In the genomic region with DNA sequence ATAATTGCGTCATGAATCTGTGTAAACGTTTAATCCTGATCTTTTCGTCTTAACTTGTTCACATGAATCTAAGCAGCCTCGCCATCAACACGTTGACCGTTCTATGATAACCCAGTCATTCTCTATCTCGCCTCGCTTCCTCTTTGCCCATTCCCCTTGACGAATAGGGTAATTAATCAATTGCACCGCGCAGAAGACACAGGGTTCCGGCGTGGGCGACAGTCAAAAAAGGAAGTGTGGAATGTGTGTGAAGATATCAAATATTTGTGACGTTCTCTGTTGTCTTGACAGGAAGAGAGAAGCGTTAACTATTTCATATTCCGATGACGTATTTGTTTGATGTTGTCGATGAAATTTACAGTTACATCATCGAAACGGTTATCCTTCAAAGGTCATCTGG, we compare ENCODE assay signal across 3 worm cellular contexts.
TF ChIP-seq lines count a peak whose summit lies in the region.

No protein-coding gene starts in this region.

TF ChIP-seq in whole organism, L1 larva, 84 proteins besides CTCF, POLR2A, EP300 and RAD21 (continued from another document):
- TF ChIP-seq sox-4 (tag; optimal IDR thresholded peaks at IDR 0.05; lab: Kevin White, UChicago) (no peak), snu-23 (GFP tag; optimal IDR thresholded peaks at IDR 0.05; lab: Kevin White, UChicago) (peak; percentile 66)
TF ChIP-seq in whole organism, L1 larva: peak in this region for 16.

TF ChIP-seq in whole organism, L4 larva, 104 proteins besides CTCF, POLR2A, EP300 and RAD21 (continued from another document):
- no peak for TF ChIP-seq nhr-237 (tag; optimal IDR thresholded peaks at IDR 0.05; lab: Kevin White, UChicago)
- no peak for TF ChIP-seq pqm-1 (tag; optimal IDR thresholded peaks at IDR 0.05; lab: Kevin White, UChicago)
- no peak for TF ChIP-seq D1046.2 (GFP tag; IDR thresholded peaks at IDR 0.05; lab: Robert Waterston, UW)
- TF ChIP-seq F26F4.8 (GFP tag; conservative IDR thresholded peaks at IDR 0.05; lab: Robert Waterston, UW): no peak
- TF ChIP-seq ztf-7 (tag; optimal IDR thresholded peaks at IDR 0.05; lab: Kevin White, UChicago): no peak
- no peak for TF ChIP-seq unc-130 (GFP tag; optimal IDR thresholded peaks at IDR 0.05; lab: Kevin White, UChicago)
- no peak for TF ChIP-seq duxl-1 (tag; optimal IDR thresholded peaks at IDR 0.05; lab: Kevin White, UChicago; ENCODE audit: poor library complexity)
- TF ChIP-seq zag-1 (tag; optimal IDR thresholded peaks at IDR 0.05; lab: Kevin White, UChicago): no peak
- TF ChIP-seq zip-2 (tag; optimal IDR thresholded peaks at IDR 0.05; lab: Kevin White, UChicago): no peak
- TF ChIP-seq F44E2.7 (GFP tag; IDR thresholded peaks at IDR 0.05; lab: Robert Waterston, UW): no peak
- TF ChIP-seq arid-1 (GFP tag; conservative IDR thresholded peaks at IDR 0.05; lab: Robert Waterston, UW): no peak
- no peak for TF ChIP-seq fos-1 (tag; optimal IDR thresholded peaks at IDR 0.05; lab: Kevin White, UChicago)
- TF ChIP-seq dmd-9 (GFP tag; IDR thresholded peaks at IDR 0.05; lab: Robert Waterston, UW): no peak
- TF ChIP-seq dmd-8 (GFP tag; IDR thresholded peaks at IDR 0.05; lab: Robert Waterston, UW): no peak
- TF ChIP-seq zfp-2 (tag; optimal IDR thresholded peaks at IDR 0.05; lab: Kevin White, UChicago): no peak
- TF ChIP-seq ceh-44 (GFP tag; IDR thresholded peaks at IDR 0.05; lab: Robert Waterston, UW): no peak
- no peak for TF ChIP-seq php-3 (GFP tag; IDR thresholded peaks at IDR 0.05; lab: Robert Waterston, UW)
- TF ChIP-seq skn-1 (tag; optimal IDR thresholded peaks at IDR 0.05; lab: Kevin White, UChicago): no peak
- no peak for TF ChIP-seq lin-1 (GFP tag; IDR thresholded peaks at IDR 0.05; lab: Robert Waterston, UW)
- TF ChIP-seq snpc-1.2 (GFP tag; IDR thresholded peaks at IDR 0.05; lab: Robert Waterston, UW): no peak
- TF ChIP-seq nhr-10 (tag; optimal IDR thresholded peaks at IDR 0.05; lab: Kevin White, UChicago): no peak
- no peak for TF ChIP-seq daf-8 (GFP tag; IDR thresholded peaks at IDR 0.05; lab: Robert Waterston, UW)
- TF ChIP-seq lim-7 (GFP tag; IDR thresholded peaks at IDR 0.05; lab: Robert Waterston, UW): no peak
- no peak for TF ChIP-seq T26A8.4 (GFP tag; IDR thresholded peaks at IDR 0.05; lab: Robert Waterston, UW)
- TF ChIP-seq ZK337.2 (GFP tag; IDR thresholded peaks at IDR 0.05; lab: Robert Waterston, UW): no peak
- no peak for TF ChIP-seq attf-4 (tag; optimal IDR thresholded peaks at IDR 0.05; lab: Kevin White, UChicago)
- no peak for TF ChIP-seq set-16 (GFP tag; IDR thresholded peaks at IDR 0.05; lab: Robert Waterston, UW)
- TF ChIP-seq mxl-3 (GFP tag; optimal IDR thresholded peaks at IDR 0.05; lab: Kevin White, UChicago): peak; percentile 99
- peak; percentile 63; the same call in 1 of the 2 replicates for TF ChIP-seq ceh-20 (GFP tag; IDR thresholded peaks at IDR 0.05; lab: Robert Waterston, UW)
- no peak for TF ChIP-seq daf-16 (GFP tag; optimal IDR thresholded peaks at IDR 0.05; lab: Kevin White, UChicago)
- no peak for TF ChIP-seq daf-16 (tag; optimal IDR thresholded peaks at IDR 0.05; lab: Kevin White, UChicago)
- TF ChIP-seq pha-4 (GFP tag; IDR thresholded peaks at IDR 0.05; lab: Robert Waterston, UW): no peak
- no peak for TF ChIP-seq pha-4 (tag; optimal IDR thresholded peaks at IDR 0.05; lab: Kevin White, UChicago)
- TF ChIP-seq vab-7 (GFP tag; IDR thresholded peaks at IDR 0.05; lab: Robert Waterston, UW): no peak
- TF ChIP-seq ctbp-1 (GFP tag; IDR thresholded peaks at IDR 0.05; lab: Robert Waterston, UW): no peak
- TF ChIP-seq fkh-10 (GFP tag; optimal IDR thresholded peaks at IDR 0.05; lab: Kevin White, UChicago): no peak
- TF ChIP-seq nhr-76 (tag; optimal IDR thresholded peaks at IDR 0.05; lab: Kevin White, UChicago): no peak
- no peak; the same call in 1 of the 2 replicates for TF ChIP-seq lin-38 (GFP tag; IDR thresholded peaks at IDR 0.05; lab: Robert Waterston, UW)
- TF ChIP-seq spr-1 (tag; optimal IDR thresholded peaks at IDR 0.05; lab: Kevin White, UChicago): no peak
- TF ChIP-seq tag-97 (GFP tag; IDR thresholded peaks at IDR 0.05; lab: Robert Waterston, UW): no peak
- TF ChIP-seq ceh-32 (tag; optimal IDR thresholded peaks at IDR 0.05; lab: Kevin White, UChicago; ENCODE audit: poor library complexity): no peak
- no peak for TF ChIP-seq ceh-82 (tag; optimal IDR thresholded peaks at IDR 0.05; lab: Kevin White, UChicago)
- no peak for TF ChIP-seq gei-8 (GFP tag; optimal IDR thresholded peaks at IDR 0.05; lab: Kevin White, UChicago)
- TF ChIP-seq mdl-1 (tag; optimal IDR thresholded peaks at IDR 0.05; lab: Kevin White, UChicago): peak in 1 of 2 experiments; percentile 75
- peak in 1 of 2 experiments; percentile 99 for TF ChIP-seq unc-62 (GFP tag; optimal IDR thresholded peaks at IDR 0.05 in 1 of 2; lab: Kevin White, UChicago)
- TF ChIP-seq unc-62 (tag; optimal IDR thresholded peaks at IDR 0.05; lab: Kevin White, UChicago): no peak
- TF ChIP-seq F10B5.3 (tag; optimal IDR thresholded peaks at IDR 0.05; lab: Kevin White, UChicago): no peak
- TF ChIP-seq mxl-2 (GFP tag; conservative IDR thresholded peaks at IDR 0.05; lab: Robert Waterston, UW): no peak
- TF ChIP-seq hif-1 (tag; optimal IDR thresholded peaks at IDR 0.05; lab: Kevin White, UChicago): no peak
- TF ChIP-seq lin-39 (tag; optimal IDR thresholded peaks at IDR 0.05; lab: Kevin White, UChicago): no peak
- TF ChIP-seq rbr-2 (tag; optimal IDR thresholded peaks at IDR 0.05; lab: Kevin White, UChicago): no peak
- TF ChIP-seq F37D6.2 (tag; optimal IDR thresholded peaks at IDR 0.05; lab: Kevin White, UChicago): no peak
- no peak for TF ChIP-seq Y105C5A.15 (GFP tag; IDR thresholded peaks at IDR 0.05; lab: Robert Waterston, UW)

TF ChIP-seq in whole organism, young adult, 124 proteins besides CTCF, POLR2A, EP300 and RAD21 (continued from another document):
- TF ChIP-seq let-526 (GFP tag; IDR thresholded peaks at IDR 0.05; lab: Robert Waterston, UW) (no peak), attf-5 (GFP tag; optimal IDR thresholded peaks at IDR 0.05; lab: Kevin White, UChicago) (no peak), nhr-120 (GFP tag; IDR thresholded peaks at IDR 0.05; lab: Robert Waterston, UW) (no peak), efl-1 (GFP tag; optimal IDR thresholded peaks at IDR 0.05; lab: Kevin White, UChicago) (no peak), dox-1 (GFP tag; IDR thresholded peaks at IDR 0.05; lab: Robert Waterston, UW) (no peak), tlf-1 (GFP tag; optimal IDR thresholded peaks at IDR 0.05; lab: Kevin White, UChicago) (no peak), mel-28 (tag; optimal IDR thresholded peaks at IDR 0.05; lab: Kevin White, UChicago; ENCODE audit: borderline replicate concordance) (no peak), tbx-9 (tag; optimal IDR thresholded peaks at IDR 0.05; lab: Kevin White, UChicago; ENCODE audit: borderline replicate concordance) (no peak), lsy-27 (tag; optimal IDR thresholded peaks at IDR 0.05; lab: Kevin White, UChicago; ENCODE audit: borderline replicate concordance, insufficient read depth) (no peak), ztf-22 (GFP tag; optimal IDR thresholded peaks at IDR 0.05; lab: Kevin White, UChicago) (no peak), lag-1 (GFP tag; IDR thresholded peaks at IDR 0.05; lab: Robert Waterston, UW) (no peak), nhr-27 (tag; optimal IDR thresholded peaks at IDR 0.05; lab: Kevin White, UChicago) (no peak), B0019.2 (GFP tag; conservative IDR thresholded peaks at IDR 0.05; lab: Robert Waterston, UW) (no peak), nfyb-1 (GFP tag; IDR thresholded peaks at IDR 0.05; lab: Robert Waterston, UW) (peak; percentile 55; the same call in 1 of the 2 replicates), tbp1 (GFP tag; optimal IDR thresholded peaks at IDR 0.05; lab: Kevin White, UChicago) (peak; percentile 27), F22D6.2 (tag; optimal IDR thresholded peaks at IDR 0.05; lab: Kevin White, UChicago) (peak; percentile 13), hsf-1 (GFP tag; IDR thresholded peaks at IDR 0.05; lab: Robert Waterston, UW) (0 out of 2 replicates have a peak, but pooled peaks have one; percentile 10), Y53F4B.3 (GFP tag; IDR thresholded peaks at IDR 0.05; lab: Robert Waterston, UW) (no peak), snpc-3.4 (tag; optimal IDR thresholded peaks at IDR 0.05; lab: Kevin White, UChicago) (no peak), T26A5.8 (tag; optimal IDR thresholded peaks at IDR 0.05; lab: Kevin White, UChicago) (no peak), ceh-91 (GFP tag; IDR thresholded peaks at IDR 0.05; lab: Robert Waterston, UW) (no peak), cebp-1 (GFP tag; IDR thresholded peaks at IDR 0.05; lab: Robert Waterston, UW) (no peak), cebp-1 (tag; optimal IDR thresholded peaks at IDR 0.05; lab: Kevin White, UChicago) (peak; percentile 29), hrde-1 (tag; optimal IDR thresholded peaks at IDR 0.05; lab: Kevin White, UChicago; ENCODE audit: borderline replicate concordance) (no peak), K11D2.4 (GFP tag; IDR thresholded peaks at IDR 0.05; lab: Robert Waterston, UW) (no peak), F55B11.4 (tag; optimal IDR thresholded peaks at IDR 0.05; lab: Kevin White, UChicago; ENCODE audit: borderline replicate concordance, insufficient read depth) (no peak), hmg-1.2 (GFP tag; IDR thresholded peaks at IDR 0.05; lab: Robert Waterston, UW) (no peak), nfya-2 (GFP tag; IDR thresholded peaks at IDR 0.05; lab: Robert Waterston, UW) (no peak), dpl-1 (GFP tag; optimal IDR thresholded peaks at IDR 0.05; lab: Kevin White, UChicago) (no peak), rec-8 (tag; optimal IDR thresholded peaks at IDR 0.05; lab: Kevin White, UChicago) (no peak), egl-18 (GFP tag; IDR thresholded peaks at IDR 0.05; lab: Robert Waterston, UW) (no peak), cebp-2 (GFP tag; IDR thresholded peaks at IDR 0.05; lab: Robert Waterston, UW) (no peak), ekl-4 (GFP tag; IDR thresholded peaks at IDR 0.05; lab: Robert Waterston, UW) (peak; percentile 62; the same call in 1 of the 2 replicates), aptf-2 (GFP tag; conservative IDR thresholded peaks at IDR 0.05; lab: Robert Waterston, UW) (no peak), him-1 (tag; optimal IDR thresholded peaks at IDR 0.05; lab: Kevin White, UChicago) (no peak), Y53G8AR.9 (GFP tag; conservative IDR thresholded peaks at IDR 0.05; lab: Robert Waterston, UW) (no peak), ceh-58 (GFP tag; IDR thresholded peaks at IDR 0.05; lab: Robert Waterston, UW) (0 out of 2 replicates have a peak, but pooled peaks have one; percentile 18), xnd-1 (tag; optimal IDR thresholded peaks at IDR 0.05; lab: Kevin White, UChicago) (no peak), nhr-179 (tag; optimal IDR thresholded peaks at IDR 0.05; lab: Kevin White, UChicago) (no peak), ztf-26 (tag; optimal IDR thresholded peaks at IDR 0.05; lab: Kevin White, UChicago) (peak; percentile 0), fkh-3 (tag; optimal IDR thresholded peaks at IDR 0.05; lab: Kevin White, UChicago) (no peak), akir-1 (GFP tag; optimal IDR thresholded peaks at IDR 0.05; lab: Kevin White, UChicago) (no peak), unc-62 (GFP tag; optimal IDR thresholded peaks at IDR 0.05; lab: Kevin White, UChicago) (no peak), ama-1 (optimal IDR thresholded peaks at IDR 0.05; lab: Kevin White, UChicago) (no peak), ama-1 (GFP tag; optimal IDR thresholded peaks at IDR 0.05; lab: Kevin White, UChicago) (peak in 1 of 2 experiments; percentile 56), Y56A3A.18 (GFP tag; IDR thresholded peaks at IDR 0.05; lab: Robert Waterston, UW) (no peak), ceh-79 (tag; optimal IDR thresholded peaks at IDR 0.05; lab: Kevin White, UChicago) (no peak), nfya-1 (tag; optimal IDR thresholded peaks at IDR 0.05; lab: Kevin White, UChicago; ENCODE audit: borderline replicate concordance, insufficient read depth) (no peak), rcor-1 (GFP tag; IDR thresholded peaks at IDR 0.05; lab: Robert Waterston, UW) (no peak), lin-35 (GFP tag; optimal IDR thresholded peaks at IDR 0.05; lab: Kevin White, UChicago) (no peak), F37B4.10 (GFP tag; IDR thresholded peaks at IDR 0.05; lab: Robert Waterston, UW) (no peak), ceh-40 (GFP tag; IDR thresholded peaks at IDR 0.05; lab: Robert Waterston, UW) (no peak)
